Fruit fly (Drosophila melanogaster) whole organism, embryonic: ENCODE measurements around the gene Cp7Fa.

Experiments used
- Ada2b ChIP-seq: fragments of 200-800 bp; sonication (Bioruptor generic); IDR thresholded peaks from 2 replicates; pipeline ENCODE4 v1.3.6; 2022; ENCODE audit warnings: missing biosample characterization, missing genetic modification characterization
- Aef1 ChIP-seq: fragments of 200-800 bp; sonication (Bioruptor generic); IDR thresholded peaks from 3 replicates; pipeline ENCODE4 v1.3.6; 2022; ENCODE audit warnings: missing biosample characterization, missing genetic modification characterization
- Atf-2 ChIP-seq: fragments of 200-800 bp; sonication (Bioruptor generic); optimal IDR thresholded peaks from 2 replicates; lab custom pipeline; 2016; ENCODE audit warnings: missing biosample characterization, missing genetic modification characterization
- B-H1 ChIP-seq: fragments of 200-800 bp; sonication (Bioruptor generic); IDR thresholded peaks from 3 replicates; pipeline ENCODE4 v1.3.6; 2022; ENCODE audit warnings: missing biosample characterization, missing genetic modification characterization
- CG11695 ChIP-seq: fragments of 200-800 bp; sonication (Bioruptor generic); IDR thresholded peaks from 3 replicates; pipeline ENCODE4 v1.3.6; 2022; ENCODE audit warnings: missing biosample characterization, missing genetic modification characterization
- CG12391 ChIP-seq: fragments of 200-800 bp; sonication (Bioruptor generic); optimal IDR thresholded peaks from 3 replicates; lab custom pipeline; 2018; ENCODE audit warnings: missing biosample characterization, mild to moderate bottlenecking, missing genetic modification characterization, moderate library complexity
- CG12659 ChIP-seq: fragments of 200-800 bp; sonication (Bioruptor generic); optimal IDR thresholded peaks from 3 replicates; lab custom pipeline; 2017; ENCODE audit warnings: mild to moderate bottlenecking, missing biosample characterization, missing genetic modification reagents, missing genetic modification characterization
- CG17361 ChIP-seq: fragments of 200-800 bp; sonication (Bioruptor generic); IDR thresholded peaks from 3 replicates; pipeline ENCODE4 v1.3.6; 2022; ENCODE audit warnings: missing biosample characterization, missing genetic modification characterization
- CG3281 ChIP-seq: fragments of 200-800 bp; sonication (Bioruptor generic); optimal IDR thresholded peaks from 3 replicates; lab custom pipeline; 2017; ENCODE audit warnings: missing biosample characterization, mild to moderate bottlenecking, missing genetic modification characterization
- CG33557 ChIP-seq: fragments of 200-800 bp; sonication (Bioruptor generic); optimal IDR thresholded peaks from 2 replicates; lab custom pipeline; 2019; ENCODE audit warnings: missing biosample characterization, mild to moderate bottlenecking, missing genetic modification characterization, moderate library complexity
- CG6854 ChIP-seq: fragments of 200-800 bp; sonication (Bioruptor generic); optimal IDR thresholded peaks from 3 replicates; lab custom pipeline; 2017; ENCODE audit warnings: missing biosample characterization, mild to moderate bottlenecking, missing genetic modification characterization
- CG9437 ChIP-seq: fragments of 200-800 bp; sonication (Bioruptor generic); optimal IDR thresholded peaks from 2 replicates; lab custom pipeline; 2018; ENCODE audit warnings: missing biosample characterization, mild to moderate bottlenecking, missing genetic modification characterization
- CG9876 ChIP-seq: fragments of 200-800 bp; sonication (Bioruptor generic); optimal IDR thresholded peaks from 2 replicates; lab custom pipeline; 2016; ENCODE audit warnings: missing biosample characterization, missing genetic modification characterization
- CG9932 ChIP-seq: fragments of 200-800 bp; sonication (Bioruptor generic); IDR thresholded peaks from 2 replicates; pipeline ENCODE4 v1.3.6; 2022; ENCODE audit warnings: missing biosample characterization, missing genetic modification characterization
- D19B ChIP-seq: fragments of 200-800 bp; sonication (Bioruptor generic); optimal IDR thresholded peaks from 2 replicates; lab custom pipeline; 2017; ENCODE audit warnings: missing biosample characterization, mild to moderate bottlenecking, missing genetic modification characterization
- Dbx ChIP-seq: fragments of 200-800 bp; sonication (Bioruptor generic); IDR thresholded peaks from 3 replicates; pipeline ENCODE4 v1.3.6; 2022; ENCODE audit warnings: missing biosample characterization, missing genetic modification characterization
- Ets65A ChIP-seq: fragments of 200-800 bp; sonication (Bioruptor generic); peaks from one replicate; lab custom pipeline; 2016; ENCODE audit warnings: missing biosample characterization, missing genetic modification characterization
- Gsc ChIP-seq: fragments of 200-800 bp; sonication (Bioruptor generic); IDR thresholded peaks from 2 replicates; pipeline ENCODE4 v1.3.6; 2022; ENCODE audit warnings: missing biosample characterization, missing genetic modification characterization
- HLH54F ChIP-seq: fragments of 200-800 bp; sonication (Bioruptor generic); optimal IDR thresholded peaks from 3 replicates; lab custom pipeline; 2016; ENCODE audit warnings: missing biosample characterization, missing genetic modification characterization
- Hand ChIP-seq: fragments of 200-800 bp; sonication (Bioruptor generic); optimal IDR thresholded peaks from 2 replicates; lab custom pipeline; 2017; ENCODE audit warnings: mild to moderate bottlenecking, missing biosample characterization, missing genetic modification reagents, missing genetic modification characterization
- Kr ChIP-seq: fragments of 200-800 bp; sonication (Bioruptor generic); optimal IDR thresholded peaks from 2 replicates; lab custom pipeline; 2017; ENCODE audit warnings: missing biosample characterization, mild to moderate bottlenecking, missing genetic modification characterization
- Med ChIP-seq: fragments of 200-800 bp; sonication (Bioruptor generic); peaks from one replicate; lab custom pipeline; 2016; ENCODE audit warnings: missing biosample characterization, missing genetic modification characterization, mild to moderate bottlenecking, inconsistent platforms, moderate library complexity
- Myb ChIP-seq: fragments of 200-800 bp; sonication (Bioruptor generic); optimal IDR thresholded peaks from 2 replicates; lab custom pipeline; 2016; ENCODE audit warnings: missing biosample characterization, missing genetic modification characterization
- Nf-YB ChIP-seq: fragments of 200-800 bp; sonication (Bioruptor generic); optimal IDR thresholded peaks from 3 replicates; lab custom pipeline; 2019; ENCODE audit warnings: missing biosample characterization, mild to moderate bottlenecking, missing genetic modification characterization, moderate library complexity
- Optix ChIP-seq: fragments of 200-800 bp; sonication (Bioruptor generic); IDR thresholded peaks from 3 replicates; pipeline ENCODE4 v1.3.6; 2022; ENCODE audit warnings: missing biosample characterization, missing genetic modification characterization
- Ravus ChIP-seq: fragments of 200-800 bp; sonication (Bioruptor generic); IDR thresholded peaks from 2 replicates; pipeline ENCODE4 v1.3.6; 2022; ENCODE audit warnings: missing biosample characterization, missing genetic modification characterization
- Xbp1 ChIP-seq: fragments of 200-800 bp; sonication (Bioruptor generic); optimal IDR thresholded peaks from 3 replicates; lab custom pipeline; 2016; ENCODE audit warnings: missing biosample characterization, mild to moderate bottlenecking, missing genetic modification characterization
- Xrp1 ChIP-seq: fragments of 200-800 bp; sonication (Bioruptor generic); IDR thresholded peaks from 2 replicates; pipeline ENCODE4 v1.3.6; 2022; ENCODE audit warnings: missing biosample characterization, missing genetic modification characterization
- ara ChIP-seq: fragments of 200-800 bp; sonication (Bioruptor generic); IDR thresholded peaks from 2 replicates; pipeline ENCODE4 v1.3.6; 2022; ENCODE audit warnings: missing biosample characterization, missing genetic modification characterization
- ato ChIP-seq: fragments of 200-800 bp; sonication (Bioruptor generic); IDR thresholded peaks from 2 replicates; pipeline ENCODE4 v1.3.6; 2022; ENCODE audit warnings: missing biosample characterization, missing genetic modification characterization; ENCODE audit not compliant: partially characterized antibody
- cato ChIP-seq: fragments of 200-800 bp; sonication (Bioruptor generic); optimal IDR thresholded peaks from 2 replicates; lab custom pipeline; 2016; ENCODE audit warnings: missing biosample characterization, missing genetic modification characterization, borderline replicate concordance
- dpn ChIP-seq, 2 experiments: fragments of 200-800 bp; sonication (Bioruptor generic); optimal IDR thresholded peaks; 3 replicates each; lab custom pipeline; 2016; ENCODE audit warnings: missing biosample characterization in 2 of 2, missing genetic modification characterization in 2 of 2
- exex ChIP-seq: fragments of 200-800 bp; sonication (Bioruptor generic); optimal IDR thresholded peaks from 4 replicates; lab custom pipeline; 2018; ENCODE audit warnings: missing biosample characterization, mild to moderate bottlenecking, missing genetic modification characterization, moderate library complexity
- fd64A ChIP-seq: fragments of 200-800 bp; sonication (Bioruptor generic); optimal IDR thresholded peaks from 3 replicates; lab custom pipeline; 2018; ENCODE audit warnings: missing biosample characterization, mild to moderate bottlenecking, missing genetic modification characterization
- gt ChIP-seq: fragments of 200-800 bp; sonication (Bioruptor generic); IDR thresholded peaks from 2 replicates; pipeline ENCODE4 v1.3.6; 2022; ENCODE audit warnings: missing biosample characterization, missing genetic modification characterization
- h ChIP-seq: fragments of >200 bp; optimal IDR thresholded peaks from 2 replicates; lab custom pipeline; 2017
- jumu ChIP-seq: fragments of 200-800 bp; sonication (Bioruptor generic); optimal IDR thresholded peaks from 3 replicates; lab custom pipeline; 2016; ENCODE audit warnings: missing biosample characterization, missing genetic modification characterization
- knrl ChIP-seq: fragments of 200-800 bp; sonication (Bioruptor generic); IDR thresholded peaks from 3 replicates; pipeline ENCODE4 v1.3.6; 2022; ENCODE audit warnings: missing biosample characterization, missing genetic modification characterization; ENCODE audit not compliant: partially characterized antibody
- nau ChIP-seq: fragments of 200-800 bp; sonication (Bioruptor generic); optimal IDR thresholded peaks from 3 replicates; lab custom pipeline; 2017; ENCODE audit warnings: missing biosample characterization, mild to moderate bottlenecking, missing genetic modification characterization, missing genetic modification reagents
- pan ChIP-seq, 4 experiments: fragments of >200 bp in 3 of 4; fragments of 200-800 bp in 1 of 4; sonication (Bioruptor generic) in 1 of 4; optimal IDR thresholded peaks in 3 of 4; IDR thresholded peaks in 1 of 4; 2 replicates each; pipeline versions ENCODE4 v1.3.6 to Lab custom; 2017 to 2022; ENCODE audit warnings: missing biosample characterization in 2 of 4, missing genetic modification characterization in 2 of 4, mixed read lengths in 1 of 4
- prd ChIP-seq, 3 experiments: fragments of >200 bp in 2 of 3; fragments of 200-800 bp in 1 of 3; sonication (Bioruptor generic) in 1 of 3; optimal IDR thresholded peaks in 2 of 3; IDR thresholded peaks in 1 of 3; 2 replicates in 2 of 3; 3 replicates in 1 of 3; pipeline versions ENCODE4 v1.3.6 to Lab custom; 2017 to 2022; ENCODE audit warnings: missing biosample characterization in 1 of 3, missing genetic modification characterization in 1 of 3
- salm ChIP-seq: fragments of 200-800 bp; sonication (Bioruptor generic); optimal IDR thresholded peaks from 2 replicates; lab custom pipeline; 2018; ENCODE audit warnings: missing biosample characterization, mild to moderate bottlenecking, missing genetic modification characterization
- slou ChIP-seq: fragments of 200-800 bp; sonication (Bioruptor generic); optimal IDR thresholded peaks from 3 replicates; lab custom pipeline; 2016; ENCODE audit warnings: missing biosample characterization, missing genetic modification characterization
- stwl ChIP-seq: fragments of 200-800 bp; sonication (Bioruptor generic); optimal IDR thresholded peaks from 3 replicates; lab custom pipeline; 2018; ENCODE audit warnings: missing biosample characterization, mild to moderate bottlenecking, missing genetic modification characterization, moderate library complexity
- toy ChIP-seq: fragments of 200-800 bp; sonication (Bioruptor generic); IDR thresholded peaks from 2 replicates; pipeline ENCODE4 v1.3.6; 2022; ENCODE audit warnings: missing biosample characterization, missing genetic modification characterization
- ttk ChIP-seq: fragments of 200-800 bp; sonication (Bioruptor generic); IDR thresholded peaks from 2 replicates; pipeline ENCODE4 v2.1.2; 2022; ENCODE audit warnings: missing biosample characterization, missing genetic modification characterization
- unc-4 ChIP-seq: fragments of 200-800 bp; sonication (Bioruptor generic); IDR thresholded peaks from 2 replicates; pipeline ENCODE4 v1.3.6; 2022; ENCODE audit warnings: missing biosample characterization, missing genetic modification characterization; ENCODE audit not compliant: partially characterized antibody
- unpg ChIP-seq: fragments of 200-800 bp; sonication (Bioruptor generic); optimal IDR thresholded peaks from 3 replicates; lab custom pipeline; 2018; ENCODE audit warnings: missing biosample characterization, mild to moderate bottlenecking, missing genetic modification characterization, moderate library complexity

The Cp7Fa gene

DNA sequence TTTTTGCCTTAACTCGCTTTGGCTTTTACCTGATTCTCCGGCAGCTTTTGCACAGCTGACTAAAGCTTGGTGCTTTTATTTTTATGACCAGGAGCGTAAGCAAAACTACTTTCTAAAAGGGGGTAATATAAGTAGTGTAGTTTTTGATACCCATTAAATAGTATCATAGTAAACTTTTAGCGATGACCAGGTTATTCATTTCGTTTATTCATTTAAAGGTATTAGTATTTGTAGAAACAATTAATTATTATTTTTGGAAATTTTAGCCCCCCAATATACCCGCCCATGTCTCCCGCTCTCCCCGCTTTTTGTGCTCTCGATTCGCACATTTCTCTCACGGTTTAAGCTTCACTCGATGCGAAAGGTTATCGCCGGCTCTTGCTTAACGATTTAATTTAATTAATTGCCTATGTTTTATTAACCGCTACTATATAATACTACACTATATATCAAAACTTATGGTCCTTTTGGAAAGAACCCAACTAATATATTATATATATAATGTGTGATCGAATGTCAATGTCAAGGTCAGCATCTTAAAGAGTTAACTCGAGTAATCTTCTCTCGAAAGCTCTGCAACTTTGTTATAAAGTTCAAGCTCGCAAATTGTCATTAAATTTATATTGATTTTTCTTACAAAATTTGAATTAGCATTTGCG is 6.2 kb upstream of the Cp7Fa start, which contains the start of gene Sptr (continued):
- TF ChIP-seq Ada2b (GFP tag; lab: Robert Waterston, UW) (peak; percentile 92), ato (GFP tag; lab: Robert Waterston, UW) (no peak), jumu (GFP tag; lab: Kevin White, UChicago) (peak; percentile 55), Ets65A (GFP tag; lab: Kevin White, UChicago) (peak; percentile 93), cato (GFP tag; lab: Kevin White, UChicago) (peak; percentile 43), slou (GFP tag; lab: Kevin White, UChicago) (peak; percentile 68), Hand (GFP tag; lab: Kevin White, UChicago) (peak; percentile 91), CG9932 (GFP tag; lab: Robert Waterston, UW) (peak; percentile 92), toy (GFP tag; lab: Robert Waterston, UW) (peak; percentile 73), unpg (GFP tag; lab: Kevin White, UChicago) (peak; percentile 92), h (lab: Kevin White, UChicago) (no peak), ara (GFP tag; lab: Robert Waterston, UW) (peak; percentile 80), D19B (GFP tag; lab: Kevin White, UChicago) (peak; percentile 86), unc-4 (GFP tag; lab: Robert Waterston, UW) (no peak), Xrp1 (GFP tag; lab: Robert Waterston, UW) (peak; percentile 89), CG17361 (GFP tag; lab: Robert Waterston, UW) (peak; percentile 77), prd (optimal IDR thresholded peaks at IDR 0.05; lab: Kevin White, UChicago) (no peak), prd (GFP tag; IDR thresholded peaks at IDR 0.05; lab: Robert Waterston, UW) (peak; percentile 85), fd64A (no peak), B-H1 (GFP tag; lab: Robert Waterston, UW) (peak; percentile 81), Xbp1 (GFP tag; lab: Kevin White, UChicago) (peak; percentile 88), CG6854 (peak; percentile 88), Myb (GFP tag; lab: Kevin White, UChicago) (peak; percentile 58), stwl (tag; lab: Kevin White, UChicago) (no peak), CG12391 (tag; lab: Kevin White, UChicago) (peak; percentile 88), nau (GFP tag; lab: Kevin White, UChicago) (peak; percentile 80), Atf-2 (GFP tag; lab: Kevin White, UChicago) (peak; percentile 37), pan (optimal IDR thresholded peaks at IDR 0.05; lab: Kevin White, UChicago) (no peak), pan (GFP tag; optimal IDR thresholded peaks at IDR 0.05 in 1 of 2, IDR thresholded peaks at IDR 0.05 in 1 of 2) (peak in 1 of 2 experiments; percentile 94), CG9437 (GFP tag; lab: Kevin White, UChicago) (peak; percentile 68), Ravus (GFP tag; lab: Robert Waterston, UW) (peak; percentile 61), knrl (GFP tag; lab: Robert Waterston, UW) (no peak), Gsc (GFP tag; lab: Robert Waterston, UW) (no peak), gt (GFP tag; lab: Robert Waterston, UW) (no peak), salm (peak; percentile 82), ttk (GFP tag; lab: Robert Waterston, UW) (peak; percentile 82), Med (peak; percentile 96), Aef1 (GFP tag; lab: Robert Waterston, UW) (peak; percentile 85), dpn (GFP tag; optimal IDR thresholded peaks at IDR 0.05; lab: Kevin White, UChicago) (peak; percentile 85 to 86), CG12659 (GFP tag; lab: Kevin White, UChicago) (peak; percentile 92), CG11695 (peak; percentile 93), Optix (GFP tag; lab: Robert Waterston, UW) (peak; percentile 36; the same call in 1 of the 3 replicates), CG9876 (GFP tag; lab: Kevin White, UChicago) (no peak), Nf-YB (peak; percentile 68), HLH54F (GFP tag; lab: Kevin White, UChicago) (peak; percentile 77), CG33557 (GFP tag; lab: Kevin White, UChicago) (no peak), CG3281 (GFP tag; lab: Kevin White, UChicago) (peak; percentile 94), exex (tag; lab: Kevin White, UChicago) (peak; percentile 69), Dbx (GFP tag; lab: Robert Waterston, UW) (peak; percentile 91), Kr (no peak)
